Worm (Caenorhabditis elegans) whole organism, mixed stage, embryonic: ENCODE measurements around the gene bcat-1.
A peak's percentile ranks its signal among the peaks of the same experiment; 100 is the strongest.

Source experiments
- M03D4.4 ChIP-seq: sonication (generic microtip); optimal IDR thresholded peaks from 2 replicates; lab custom pipeline; 2017; ENCODE audit warnings: mild to moderate bottlenecking, missing genetic modification characterization, missing compliant biosample characterization
- bed-3 ChIP-seq: fragments of 200-800 bp; sonication (Bioruptor generic); optimal IDR thresholded peaks from 3 replicates; lab custom pipeline; 2018; ENCODE audit warnings: mild to moderate bottlenecking, missing genetic modification characterization, moderate library complexity, missing compliant biosample characterization
- blmp-1 ChIP-seq: fragments of 150-350 bp; optimal IDR thresholded peaks from 2 replicates; lab custom pipeline; 2014; ENCODE audit warnings: missing biosample characterization, missing genetic modification characterization
- ceh-39 ChIP-seq: fragments of 150-350 bp; optimal IDR thresholded peaks from 2 replicates; lab custom pipeline; 2014; ENCODE audit warnings: missing biosample characterization, missing genetic modification characterization
- ceh-43 ChIP-seq: fragments of 200-800 bp; sonication (Bioruptor generic); optimal IDR thresholded peaks from 2 replicates; lab custom pipeline; 2018; ENCODE audit warnings: mild to moderate bottlenecking, missing genetic modification characterization, moderate library complexity, missing compliant biosample characterization
- ceh-83 ChIP-seq: fragments of 200-800 bp; sonication (Bioruptor generic); optimal IDR thresholded peaks from 2 replicates; lab custom pipeline; 2018; ENCODE audit warnings: mild to moderate bottlenecking, missing genetic modification characterization, missing compliant biosample characterization
- ces-1 ChIP-seq: fragments of 150-350 bp; optimal IDR thresholded peaks from 2 replicates; lab custom pipeline; 2014; ENCODE audit warnings: missing biosample characterization, missing genetic modification reagents, missing genetic modification characterization
- cnd-1 ChIP-seq: fragments of 200-800 bp; sonication (Bioruptor generic); optimal IDR thresholded peaks from 2 replicates; lab custom pipeline; 2018; ENCODE audit warnings: mild to moderate bottlenecking, missing genetic modification characterization, missing compliant biosample characterization
- drap-1 ChIP-seq: fragments of 200-800 bp; sonication (Bioruptor generic); optimal IDR thresholded peaks from 3 replicates; lab custom pipeline; 2018; ENCODE audit warnings: mild to moderate bottlenecking, missing genetic modification characterization, missing compliant biosample characterization
- elt-1 ChIP-seq: sonication (generic microtip); optimal IDR thresholded peaks from 2 replicates; lab custom pipeline; 2017; ENCODE audit warnings: missing genetic modification characterization, mild to moderate bottlenecking, missing compliant biosample characterization, antibody characterized with exemption, moderate library complexity, borderline replicate concordance; ENCODE audit not compliant: insufficient read depth
- elt-3 ChIP-seq: fragments of 150-350 bp; optimal IDR thresholded peaks from 2 replicates; lab custom pipeline; 2014; ENCODE audit warnings: missing biosample characterization, missing genetic modification characterization
- flh-1 ChIP-seq: fragments of 200-800 bp; sonication (Bioruptor generic); optimal IDR thresholded peaks from 2 replicates; lab custom pipeline; 2018; ENCODE audit warnings: mild to moderate bottlenecking, missing genetic modification characterization, moderate library complexity, missing compliant biosample characterization
- hlh-1 ChIP-seq: fragments of 150-350 bp; optimal IDR thresholded peaks from 2 replicates; lab custom pipeline; 2014; ENCODE audit warnings: missing biosample characterization, missing genetic modification reagents, missing genetic modification characterization
- lin-13 ChIP-seq: fragments of 150-350 bp; optimal IDR thresholded peaks from 2 replicates; lab custom pipeline; 2014; ENCODE audit warnings: missing biosample characterization, missing genetic modification characterization
- lin-32 ChIP-seq: fragments of 200-800 bp; sonication (Bioruptor generic); optimal IDR thresholded peaks from 2 replicates; lab custom pipeline; 2018; ENCODE audit warnings: mild to moderate bottlenecking, missing genetic modification characterization, missing compliant biosample characterization
- lsy-2 ChIP-seq: fragments of 150-350 bp; optimal IDR thresholded peaks from 2 replicates; lab custom pipeline; 2014; ENCODE audit warnings: missing biosample characterization, missing genetic modification characterization
- mep-1 ChIP-seq: fragments of 150-350 bp; optimal IDR thresholded peaks from 2 replicates; lab custom pipeline; 2017; ENCODE audit warnings: missing biosample characterization, missing genetic modification reagents, missing genetic modification characterization, inconsistent platforms
- mls-2 ChIP-seq: sonication (generic microtip); optimal IDR thresholded peaks from 2 replicates; lab custom pipeline; 2016; ENCODE audit warnings: mild to moderate bottlenecking, missing genetic modification characterization, moderate library complexity, missing compliant biosample characterization
- nhr-12 ChIP-seq: fragments of 150-350 bp; optimal IDR thresholded peaks from 2 replicates; lab custom pipeline; 2014; ENCODE audit warnings: missing biosample characterization, missing genetic modification characterization
- nhr-2 ChIP-seq: fragments of 150-350 bp; optimal IDR thresholded peaks from 2 replicates; lab custom pipeline; 2014; ENCODE audit warnings: missing biosample characterization, missing genetic modification characterization
- nhr-237 ChIP-seq: fragments of 150-350 bp; optimal IDR thresholded peaks from 2 replicates; lab custom pipeline; 2014; ENCODE audit warnings: missing biosample characterization, missing genetic modification characterization
- nhr-28 ChIP-seq: fragments of 150-350 bp; optimal IDR thresholded peaks from 2 replicates; lab custom pipeline; 2014; ENCODE audit warnings: missing biosample characterization, missing genetic modification characterization
- nhr-76 ChIP-seq: sonication (generic microtip); optimal IDR thresholded peaks from 2 replicates; lab custom pipeline; 2017; ENCODE audit warnings: missing biosample characterization, missing genetic modification characterization
- pha-4 ChIP-seq: fragments of 150-350 bp; optimal IDR thresholded peaks from 2 replicates; lab custom pipeline; 2018; ENCODE audit warnings: missing biosample characterization, missing genetic modification reagents, missing genetic modification characterization
- sem-2 ChIP-seq: fragments of 200-800 bp; sonication (Bioruptor generic); optimal IDR thresholded peaks from 2 replicates; lab custom pipeline; 2018; ENCODE audit warnings: mild to moderate bottlenecking, missing genetic modification characterization, missing compliant biosample characterization
- snpc-4 ChIP-seq: fragments of 150-350 bp; optimal IDR thresholded peaks from 2 replicates; lab custom pipeline; 2014; ENCODE audit warnings: missing biosample characterization, missing genetic modification characterization
- sptf-1 ChIP-seq: sonication (generic microtip); optimal IDR thresholded peaks from 2 replicates; lab custom pipeline; 2017; ENCODE audit warnings: mild to moderate bottlenecking, missing genetic modification characterization, moderate library complexity, missing compliant biosample characterization
- tbx-8 ChIP-seq: fragments of 200-800 bp; sonication (Bioruptor generic); optimal IDR thresholded peaks from 2 replicates; lab custom pipeline; 2018; ENCODE audit warnings: mild to moderate bottlenecking, missing genetic modification characterization, moderate library complexity, missing compliant biosample characterization
- unc-120 ChIP-seq: sonication (generic microtip); optimal IDR thresholded peaks from 2 replicates; lab custom pipeline; 2017; ENCODE audit warnings: missing genetic modification characterization, missing compliant biosample characterization; ENCODE audit not compliant: poor library complexity, severe bottlenecking
- unc-39 ChIP-seq: fragments of 150-350 bp; optimal IDR thresholded peaks from 2 replicates; lab custom pipeline; 2014; ENCODE audit warnings: missing biosample characterization, missing genetic modification characterization
- unc-62 ChIP-seq: fragments of 150-350 bp; optimal IDR thresholded peaks from 2 replicates; lab custom pipeline; 2014; ENCODE audit warnings: missing biosample characterization, missing genetic modification reagents, missing genetic modification characterization
- zip-8 ChIP-seq: fragments of 150-350 bp; optimal IDR thresholded peaks from 2 replicates; lab custom pipeline; 2014; ENCODE audit warnings: missing biosample characterization, missing genetic modification characterization
- ztf-11 ChIP-seq: fragments of 150-350 bp; optimal IDR thresholded peaks from 2 replicates; lab custom pipeline; 2014; ENCODE audit warnings: missing biosample characterization, missing genetic modification characterization

The bcat-1 gene

DNA sequence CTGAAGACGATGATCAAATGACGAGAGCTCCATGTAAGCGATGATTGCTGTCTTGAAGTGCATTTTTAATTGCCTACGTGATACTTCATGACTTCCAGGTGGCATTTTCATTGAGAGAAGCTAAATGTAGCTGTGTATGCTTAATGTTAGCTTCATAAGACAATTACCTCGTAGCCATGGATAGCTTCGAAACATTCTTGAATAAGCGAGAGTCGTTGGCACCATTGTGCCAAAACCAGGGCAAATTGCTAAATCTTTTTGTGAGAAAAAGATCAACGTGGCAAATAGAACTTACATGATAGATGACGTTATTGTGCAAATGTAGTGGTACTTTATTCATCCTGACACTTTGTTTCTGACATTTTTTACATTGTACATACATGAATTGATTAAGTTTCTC lies 14.0 kb upstream of the bcat-1 start:
- TF ChIP-seq zip-8 (tag; lab: Kevin White, UChicago), result no peak
- TF ChIP-seq sem-2 (GFP tag; lab: Kevin White, UChicago), result no peak
- no peak for TF ChIP-seq unc-120 (tag; lab: Kevin White, UChicago)
- no peak for TF ChIP-seq ceh-83 (GFP tag; lab: Kevin White, UChicago)
- no peak for TF ChIP-seq elt-1 (tag; lab: Kevin White, UChicago)
- no peak for TF ChIP-seq drap-1 (GFP tag; lab: Kevin White, UChicago)
- TF ChIP-seq ztf-11 (tag; lab: Kevin White, UChicago), result no peak
- no peak for TF ChIP-seq mep-1 (tag; lab: Kevin White, UChicago)
- TF ChIP-seq M03D4.4 (tag; lab: Kevin White, UChicago), result no peak
- TF ChIP-seq, all 35 proteins: peak for 0

DNA sequence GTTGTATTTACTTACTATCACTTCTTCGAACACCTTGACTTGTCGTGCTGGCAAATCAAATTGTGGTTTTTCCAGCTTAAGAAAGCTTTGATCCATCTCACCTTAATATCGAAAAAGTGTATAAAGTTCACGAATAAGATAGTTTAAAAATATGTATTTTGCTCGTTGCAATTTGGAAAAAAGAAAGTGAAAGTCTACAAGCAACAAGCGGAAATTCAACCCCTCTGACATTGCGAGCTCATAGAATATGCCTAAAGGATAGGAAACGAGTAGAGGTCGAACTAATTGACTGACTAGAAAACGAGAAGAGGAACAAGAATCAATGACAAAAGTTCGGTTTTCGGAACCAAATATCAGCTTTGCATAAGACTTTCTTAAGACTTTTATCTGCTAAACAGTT lies 13.5 kb upstream of the bcat-1 start, which contains the start of gene T14G8.4:
Gene T14G8.4, minus strand, starts transcription at position 101 of the 400 bp plus-strand sequence.
- TF ChIP-seq snpc-4 (tag; lab: Kevin White, UChicago) (no peak), nhr-237 (tag; lab: Kevin White, UChicago) (no peak), elt-3 (tag; lab: Kevin White, UChicago) (no peak), nhr-12 (no peak), unc-62 (GFP tag; lab: Kevin White, UChicago) (no peak), sem-2 (GFP tag; lab: Kevin White, UChicago) (no peak), nhr-2 (tag; lab: Kevin White, UChicago) (no peak), bed-3 (no peak), M03D4.4 (tag; lab: Kevin White, UChicago) (no peak), drap-1 (GFP tag; lab: Kevin White, UChicago) (no peak)
- TF ChIP-seq, all 35 proteins: peak for 0

DNA sequence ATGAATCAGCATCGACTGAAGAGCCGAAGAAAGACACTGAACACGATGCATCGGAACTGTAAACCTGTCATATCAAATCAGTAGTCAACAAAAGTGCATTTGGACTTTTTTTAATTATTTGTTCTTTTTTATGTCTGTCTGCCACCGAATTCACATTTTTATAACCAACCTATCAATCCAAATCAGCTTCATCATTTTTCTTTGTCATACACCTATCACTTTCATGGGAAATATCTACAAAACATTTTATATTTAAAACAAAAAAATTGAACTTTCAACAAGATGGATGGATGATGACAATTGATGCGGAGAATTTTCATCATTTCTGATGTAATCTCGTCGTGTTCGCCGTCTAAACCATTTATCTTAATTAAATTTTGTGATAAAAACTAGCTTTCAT lies 7.9 kb upstream of the bcat-1 start:
- TF ChIP-seq nhr-76 (tag; lab: Kevin White, UChicago) (no peak), sptf-1 (tag; lab: Kevin White, UChicago) (no peak), bed-3 (no peak), nhr-12 (no peak), sem-2 (GFP tag; lab: Kevin White, UChicago) (no peak), unc-62 (GFP tag; lab: Kevin White, UChicago) (no peak), ceh-39 (tag; lab: Kevin White, UChicago) (no peak), unc-120 (tag; lab: Kevin White, UChicago) (no peak), ztf-11 (tag; lab: Kevin White, UChicago) (no peak), mep-1 (tag; lab: Kevin White, UChicago) (no peak), zip-8 (tag; lab: Kevin White, UChicago) (no peak), elt-1 (tag; lab: Kevin White, UChicago) (no peak), ces-1 (GFP tag; lab: Kevin White, UChicago) (no peak), hlh-1 (no peak), nhr-237 (tag; lab: Kevin White, UChicago) (no peak)

- TF ChIP-seq tbx-8 (no peak), hlh-1 (peak; percentile 19), unc-62 (GFP tag; lab: Kevin White, UChicago) (no peak), flh-1 (GFP tag; lab: Kevin White, UChicago) (no peak)
- TF ChIP-seq, all 35 proteins: peak for 1
These were observed 7.4 kb upstream of the bcat-1 start for ce11 chrX:12869827-12870394.

ce11 chrX:12872022-12872888 lies 5.0 kb upstream of the bcat-1 start:
- no peak for TF ChIP-seq tbx-8
- TF ChIP-seq bed-3, result no peak
- no peak for TF ChIP-seq ztf-11 (tag; lab: Kevin White, UChicago)
- peak; percentile 13 for TF ChIP-seq drap-1 (GFP tag; lab: Kevin White, UChicago)
- TF ChIP-seq M03D4.4 (tag; lab: Kevin White, UChicago), result no peak
- no peak for TF ChIP-seq zip-8 (tag; lab: Kevin White, UChicago)
- TF ChIP-seq blmp-1, result no peak
- no peak for TF ChIP-seq cnd-1 (tag; lab: Kevin White, UChicago)
- no peak for TF ChIP-seq nhr-237 (tag; lab: Kevin White, UChicago)
- no peak for TF ChIP-seq ces-1 (GFP tag; lab: Kevin White, UChicago)
- no peak for TF ChIP-seq lsy-2 (tag; lab: Kevin White, UChicago)
- TF ChIP-seq unc-120 (tag; lab: Kevin White, UChicago), result no peak
- peak; percentile 76 for TF ChIP-seq elt-3 (tag; lab: Kevin White, UChicago)
- no peak for TF ChIP-seq lin-32
- no peak for TF ChIP-seq nhr-12
- TF ChIP-seq unc-62 (GFP tag; lab: Kevin White, UChicago), result peak; percentile 37
- no peak for TF ChIP-seq lin-13 (tag; lab: Kevin White, UChicago)
- TF ChIP-seq nhr-76 (tag; lab: Kevin White, UChicago), result no peak
- TF ChIP-seq ceh-39 (tag; lab: Kevin White, UChicago), result no peak
- TF ChIP-seq sptf-1 (tag; lab: Kevin White, UChicago), result peak; percentile 17
- no peak for TF ChIP-seq mep-1 (tag; lab: Kevin White, UChicago)
- TF ChIP-seq snpc-4 (tag; lab: Kevin White, UChicago), result no peak
- no peak for TF ChIP-seq sem-2 (GFP tag; lab: Kevin White, UChicago)
- no peak for TF ChIP-seq flh-1 (GFP tag; lab: Kevin White, UChicago)
- TF ChIP-seq nhr-2 (tag; lab: Kevin White, UChicago), result no peak
- TF ChIP-seq ceh-43 (GFP tag; lab: Kevin White, UChicago), result no peak
- no peak for TF ChIP-seq ceh-83 (GFP tag; lab: Kevin White, UChicago)
- TF ChIP-seq elt-1 (tag; lab: Kevin White, UChicago), result peak; percentile 46
- no peak for TF ChIP-seq nhr-28
- no peak for TF ChIP-seq pha-4 (tag; lab: Kevin White, UChicago)
- TF ChIP-seq hlh-1, result peak; percentile 52
- TF ChIP-seq mls-2, result no peak
- TF ChIP-seq unc-39 (tag; lab: Kevin White, UChicago), result no peak
